Fruit fly (Drosophila melanogaster) whole organism, embryonic: ENCODE measurements around the gene Blos4.

Experiments used
- B-H2 ChIP-seq: fragments of 200-800 bp; sonication (Bioruptor generic); optimal IDR thresholded peaks from 2 replicates; lab custom pipeline; 2018; ENCODE audit warnings: missing biosample characterization, mild to moderate bottlenecking, missing genetic modification characterization
- Bgb ChIP-seq: fragments of 200-800 bp; sonication (Bioruptor generic); IDR thresholded peaks from 2 replicates; pipeline ENCODE4 v1.3.6; 2022; ENCODE audit warnings: missing biosample characterization, missing genetic modification characterization; ENCODE audit not compliant: partially characterized antibody
- BtbVII ChIP-seq: fragments of 200-800 bp; sonication (Bioruptor generic); optimal IDR thresholded peaks from 3 replicates; lab custom pipeline; 2017; ENCODE audit warnings: missing biosample characterization, mild to moderate bottlenecking, missing genetic modification characterization
- CG10147 ChIP-seq: fragments of 200-800 bp; sonication (Bioruptor generic); optimal IDR thresholded peaks from 2 replicates; lab custom pipeline; 2019; ENCODE audit warnings: missing biosample characterization, mild to moderate bottlenecking, missing genetic modification characterization, moderate library complexity
- CG1024 ChIP-seq: fragments of 200-800 bp; sonication (Bioruptor generic); IDR thresholded peaks from 2 replicates; pipeline ENCODE4 v1.3.6; 2022; ENCODE audit warnings: missing biosample characterization, missing genetic modification characterization
- CG10959 ChIP-seq: fragments of 200-800 bp; sonication (Bioruptor generic); IDR thresholded peaks from 2 replicates; pipeline ENCODE4 v1.3.6; 2022; ENCODE audit warnings: missing biosample characterization, missing genetic modification characterization
- CG12236 ChIP-seq: fragments of 200-800 bp; sonication (Bioruptor generic); optimal IDR thresholded peaks from 2 replicates; lab custom pipeline; 2016; ENCODE audit warnings: missing biosample characterization, missing genetic modification characterization
- CG12391 ChIP-seq: fragments of 200-800 bp; sonication (Bioruptor generic); optimal IDR thresholded peaks from 3 replicates; lab custom pipeline; 2018; ENCODE audit warnings: missing biosample characterization, mild to moderate bottlenecking, missing genetic modification characterization, moderate library complexity
- CG13287 ChIP-seq: fragments of 200-800 bp; sonication (Bioruptor generic); IDR thresholded peaks from 2 replicates; pipeline ENCODE4 v1.3.6; 2022; ENCODE audit warnings: missing biosample characterization, missing genetic modification characterization; ENCODE audit not compliant: partially characterized antibody
- CG13296 ChIP-seq: fragments of 200-800 bp; sonication (Bioruptor generic); optimal IDR thresholded peaks from 3 replicates; lab custom pipeline; 2018; ENCODE audit warnings: missing biosample characterization, mild to moderate bottlenecking, missing genetic modification characterization
- CG14050 ChIP-seq: fragments of 200-800 bp; sonication (Bioruptor generic); IDR thresholded peaks from 3 replicates; pipeline ENCODE4 v1.3.6; 2022; ENCODE audit warnings: missing biosample characterization, missing genetic modification characterization
- CG14441 ChIP-seq: fragments of 200-800 bp; sonication (Bioruptor generic); IDR thresholded peaks from 2 replicates; pipeline ENCODE4 v1.3.6; 2022; ENCODE audit warnings: missing biosample characterization, missing genetic modification characterization
- CG14965 ChIP-seq: fragments of 200-800 bp; sonication (Bioruptor generic); optimal IDR thresholded peaks from 2 replicates; lab custom pipeline; 2016; ENCODE audit warnings: missing biosample characterization, missing genetic modification characterization, borderline replicate concordance
- CG1602 ChIP-seq: fragments of 200-800 bp; sonication (Bioruptor generic); optimal IDR thresholded peaks from 3 replicates; lab custom pipeline; 2016; ENCODE audit warnings: missing biosample characterization, missing genetic modification characterization
- CG18619 ChIP-seq: fragments of 200-800 bp; sonication (Bioruptor generic); optimal IDR thresholded peaks from 3 replicates; lab custom pipeline; 2017; ENCODE audit warnings: missing biosample characterization, mild to moderate bottlenecking, missing genetic modification characterization
- CG2678 ChIP-seq: fragments of 200-800 bp; sonication (Bioruptor generic); optimal IDR thresholded peaks from 3 replicates; lab custom pipeline; 2019; ENCODE audit warnings: missing biosample characterization, mild to moderate bottlenecking, missing genetic modification characterization, moderate library complexity
- CG34224 ChIP-seq: fragments of 200-800 bp; sonication (Bioruptor generic); IDR thresholded peaks from 3 replicates; pipeline ENCODE4 v1.3.6; 2022; ENCODE audit warnings: missing biosample characterization, missing genetic modification characterization; ENCODE audit not compliant: partially characterized antibody
- CG3847 ChIP-seq: fragments of 200-800 bp; sonication (Bioruptor generic); IDR thresholded peaks from 2 replicates; pipeline ENCODE4 v1.3.6; 2022; ENCODE audit warnings: missing biosample characterization, missing genetic modification characterization
- CG4820 ChIP-seq: fragments of 200-800 bp; sonication (Bioruptor generic); optimal IDR thresholded peaks from 3 replicates; lab custom pipeline; 2016; ENCODE audit warnings: missing biosample characterization, missing genetic modification characterization
- CG6272 ChIP-seq: fragments of 200-800 bp; sonication (Bioruptor generic); IDR thresholded peaks from 2 replicates; pipeline ENCODE4 v1.3.6; 2022; ENCODE audit warnings: missing biosample characterization, missing genetic modification characterization
- CG9797 ChIP-seq: fragments of 200-800 bp; sonication (Bioruptor generic); optimal IDR thresholded peaks from 3 replicates; lab custom pipeline; 2018; ENCODE audit warnings: missing biosample characterization, mild to moderate bottlenecking, missing genetic modification characterization
- CG9932 ChIP-seq: fragments of 200-800 bp; sonication (Bioruptor generic); IDR thresholded peaks from 2 replicates; pipeline ENCODE4 v1.3.6; 2022; ENCODE audit warnings: missing biosample characterization, missing genetic modification characterization
- Camta ChIP-seq: fragments of 200-800 bp; sonication (Bioruptor generic); optimal IDR thresholded peaks from 2 replicates; lab custom pipeline; 2016; ENCODE audit warnings: missing biosample characterization, missing genetic modification characterization
- D ChIP-seq, 2 experiments: fragments of 200-800 bp in 1 of 2; fragments of >200 bp in 1 of 2; sonication (Bioruptor generic) in 1 of 2; optimal IDR thresholded peaks; 2 replicates in 1 of 2; 3 replicates in 1 of 2; lab custom pipeline; 2017; ENCODE audit warnings: mild to moderate bottlenecking in 1 of 2, missing biosample characterization in 1 of 2, missing genetic modification characterization in 1 of 2, missing genetic modification reagents in 1 of 2
- D19A ChIP-seq: fragments of 200-800 bp; optimal IDR thresholded peaks from 3 replicates; lab custom pipeline; 2019; ENCODE audit warnings: missing biosample characterization, mild to moderate bottlenecking, missing genetic modification characterization, moderate library complexity
- Dek ChIP-seq: fragments of 200-800 bp; sonication (Bioruptor generic); optimal IDR thresholded peaks from 3 replicates; lab custom pipeline; 2019; ENCODE audit warnings: missing biosample characterization, mild to moderate bottlenecking, missing genetic modification characterization, moderate library complexity
- Doc3 ChIP-seq: fragments of 200-800 bp; sonication (Bioruptor generic); IDR thresholded peaks from 3 replicates; pipeline ENCODE4 v1.3.6; 2022; ENCODE audit warnings: missing biosample characterization, missing genetic modification characterization; ENCODE audit not compliant: partially characterized antibody
- Fer1 ChIP-seq: fragments of 200-800 bp; sonication (Bioruptor generic); optimal IDR thresholded peaks from 2 replicates; lab custom pipeline; 2017; ENCODE audit warnings: missing biosample characterization, mild to moderate bottlenecking, missing genetic modification characterization
- Hmx ChIP-seq: fragments of 200-800 bp; sonication (Bioruptor generic); optimal IDR thresholded peaks from 2 replicates; lab custom pipeline; 2016; ENCODE audit warnings: missing biosample characterization, missing genetic modification characterization
- Hsf ChIP-seq: fragments of 200-800 bp; sonication (Bioruptor generic); optimal IDR thresholded peaks from 3 replicates; lab custom pipeline; 2016; ENCODE audit warnings: missing biosample characterization, missing genetic modification characterization
- Lim3 ChIP-seq: fragments of 200-800 bp; sonication (Bioruptor generic); IDR thresholded peaks from 2 replicates; pipeline ENCODE4 v1.3.6; 2022; ENCODE audit warnings: missing biosample characterization, missing genetic modification characterization
- Med ChIP-seq: fragments of 200-800 bp; sonication (Bioruptor generic); peaks from one replicate; lab custom pipeline; 2016; ENCODE audit warnings: missing biosample characterization, missing genetic modification characterization, mild to moderate bottlenecking, inconsistent platforms, moderate library complexity
- Xrp1 ChIP-seq: fragments of 200-800 bp; sonication (Bioruptor generic); IDR thresholded peaks from 2 replicates; pipeline ENCODE4 v1.3.6; 2022; ENCODE audit warnings: missing biosample characterization, missing genetic modification characterization
- ac ChIP-seq: fragments of 200-800 bp; sonication (Bioruptor generic); optimal IDR thresholded peaks from 3 replicates; lab custom pipeline; 2017; ENCODE audit warnings: missing biosample characterization, mild to moderate bottlenecking, missing genetic modification characterization
- ash1 ChIP-seq: fragments of 200-800 bp; sonication (Bioruptor generic); optimal IDR thresholded peaks from 2 replicates; lab custom pipeline; 2018; ENCODE audit warnings: missing biosample characterization, mild to moderate bottlenecking, missing genetic modification characterization
- crol ChIP-seq: fragments of 200-800 bp; sonication (Bioruptor generic); IDR thresholded peaks from 2 replicates; pipeline ENCODE4 v1.3.6; 2022; ENCODE audit warnings: missing biosample characterization, missing genetic modification characterization
- dan ChIP-seq: fragments of 200-800 bp; sonication (Bioruptor generic); IDR thresholded peaks from 2 replicates; pipeline ENCODE4 v1.3.6; 2022; ENCODE audit warnings: missing biosample characterization, missing genetic modification characterization
- eve ChIP-seq, 2 experiments: fragments of >200 bp; optimal IDR thresholded peaks; 2 replicates each; lab custom pipeline; 2017; ENCODE audit warnings: missing biosample characterization in 2 of 2, missing genetic modification characterization in 2 of 2
- fd64A ChIP-seq: fragments of 200-800 bp; sonication (Bioruptor generic); optimal IDR thresholded peaks from 3 replicates; lab custom pipeline; 2018; ENCODE audit warnings: missing biosample characterization, mild to moderate bottlenecking, missing genetic modification characterization
- gem ChIP-seq: fragments of 200-800 bp; sonication (Bioruptor generic); optimal IDR thresholded peaks from 2 replicates; lab custom pipeline; 2019; ENCODE audit warnings: missing biosample characterization, mild to moderate bottlenecking, missing genetic modification characterization, moderate library complexity
- gsb-n ChIP-seq: fragments of 200-800 bp; sonication (Bioruptor generic); optimal IDR thresholded peaks from 3 replicates; lab custom pipeline; 2018; ENCODE audit warnings: missing biosample characterization, mild to moderate bottlenecking, missing genetic modification characterization
- ind ChIP-seq: fragments of 200-800 bp; sonication (Bioruptor generic); optimal IDR thresholded peaks from 3 replicates; lab custom pipeline; 2016; ENCODE audit warnings: missing biosample characterization, missing genetic modification characterization
- lmd ChIP-seq: fragments of 200-800 bp; sonication (Bioruptor generic); IDR thresholded peaks from 2 replicates; pipeline ENCODE4 v1.3.6; 2022; ENCODE audit warnings: missing biosample characterization, missing genetic modification characterization
- repo ChIP-seq: fragments of 200-800 bp; sonication (Bioruptor generic); optimal IDR thresholded peaks from 2 replicates; lab custom pipeline; 2016; ENCODE audit warnings: missing biosample characterization, missing genetic modification characterization
- sd ChIP-seq: fragments of 200-800 bp; sonication (Bioruptor generic); optimal IDR thresholded peaks from 3 replicates; lab custom pipeline; 2018; ENCODE audit warnings: missing biosample characterization, mild to moderate bottlenecking, missing genetic modification characterization, moderate library complexity
- sens-2 ChIP-seq: fragments of 200-800 bp; sonication (Bioruptor generic); IDR thresholded peaks from 2 replicates; pipeline ENCODE4 v1.3.6; 2022; ENCODE audit warnings: missing biosample characterization, missing genetic modification characterization
- vnd ChIP-seq: fragments of 200-800 bp; sonication (Bioruptor generic); IDR thresholded peaks from 3 replicates; pipeline ENCODE4 v1.3.6; 2022; ENCODE audit warnings: missing biosample characterization, missing genetic modification characterization; ENCODE audit not compliant: partially characterized antibody
- zf30C ChIP-seq: fragments of 200-800 bp; sonication (Bioruptor generic); optimal IDR thresholded peaks from 3 replicates; lab custom pipeline; 2018; ENCODE audit warnings: missing biosample characterization, mild to moderate bottlenecking, missing genetic modification characterization

Gene Blos4

dm6 chr3L:10861657-10862543, 17.0 kb upstream of the Blos4 start (continued):
- peak; percentile 32 for TF ChIP-seq BtbVII
- TF ChIP-seq CG14050 (GFP tag; lab: Robert Waterston, UW), result no peak
- TF ChIP-seq fd64A (GFP tag; lab: Kevin White, UChicago), result no peak
- TF ChIP-seq CG14965 (GFP tag; lab: Kevin White, UChicago), result no peak
- peak; percentile 20; the same call in 1 of the 2 replicates for TF ChIP-seq lmd (GFP tag; lab: Robert Waterston, UW)
- no peak for TF ChIP-seq CG10959 (GFP tag; lab: Robert Waterston, UW)
- TF ChIP-seq Doc3 (GFP tag; lab: Robert Waterston, UW), result no peak
- TF ChIP-seq CG13287 (GFP tag; lab: Robert Waterston, UW), result no peak
- peak; percentile 10 for TF ChIP-seq gem (tag; lab: Kevin White, UChicago)
- TF ChIP-seq CG12391 (tag; lab: Kevin White, UChicago), result no peak
- TF ChIP-seq crol (GFP tag; lab: Robert Waterston, UW), result 0 out of 2 replicates have a peak, but pooled peaks have one; percentile 7
- peak; percentile 19; the same call in 1 of the 2 replicates for TF ChIP-seq Xrp1 (GFP tag; lab: Robert Waterston, UW)
- TF ChIP-seq sens-2 (GFP tag; lab: Robert Waterston, UW), result no peak
- TF ChIP-seq Hsf (GFP tag; lab: Kevin White, UChicago), result no peak
- no peak for TF ChIP-seq D (optimal IDR thresholded peaks at IDR 0.05; lab: Kevin White, UChicago)
- no peak for TF ChIP-seq D (GFP tag; optimal IDR thresholded peaks at IDR 0.05; lab: Kevin White, UChicago)
- TF ChIP-seq CG6272 (GFP tag; lab: Robert Waterston, UW), result no peak
- no peak for TF ChIP-seq repo (GFP tag; lab: Kevin White, UChicago)
- peak; percentile 1 for TF ChIP-seq CG2678 (tag; lab: Kevin White, UChicago)
- no peak for TF ChIP-seq CG34224 (GFP tag; lab: Robert Waterston, UW)
- no peak for TF ChIP-seq B-H2
- no peak for TF ChIP-seq Bgb
- no peak for TF ChIP-seq sd (tag; lab: Kevin White, UChicago)
- TF ChIP-seq ash1, result no peak
- TF ChIP-seq ac (GFP tag; lab: Kevin White, UChicago), result no peak
- peak; percentile 80 for TF ChIP-seq Med
- no peak for TF ChIP-seq CG12236
- no peak for TF ChIP-seq D19A (tag; lab: Kevin White, UChicago)
- no peak for TF ChIP-seq Camta (GFP tag; lab: Kevin White, UChicago)
- TF ChIP-seq zf30C (GFP tag; lab: Kevin White, UChicago), result no peak
- no peak for TF ChIP-seq Dek
- TF ChIP-seq eve (GFP tag; optimal IDR thresholded peaks at IDR 0.05; lab: Kevin White, UChicago), result no peak
- no peak for TF ChIP-seq CG14441 (GFP tag; lab: Robert Waterston, UW)
- no peak for TF ChIP-seq CG9797 (GFP tag; lab: Kevin White, UChicago)
- no peak for TF ChIP-seq Lim3 (GFP tag; lab: Robert Waterston, UW)
- TF ChIP-seq CG18619, result peak; percentile 27
- TF ChIP-seq gsb-n, result peak; percentile 83
- no peak for TF ChIP-seq CG13296
- TF ChIP-seq CG1602 (GFP tag; lab: Kevin White, UChicago), result no peak
- peak; percentile 19; the same call in 1 of the 2 replicates for TF ChIP-seq CG3847 (GFP tag; lab: Robert Waterston, UW)
- 0 out of 3 replicates have a peak, but pooled peaks have one; percentile 22 for TF ChIP-seq vnd (GFP tag; lab: Robert Waterston, UW)
- TF ChIP-seq Hmx, result no peak
- TF ChIP-seq CG4820 (GFP tag; lab: Kevin White, UChicago), result no peak
- TF ChIP-seq ind (GFP tag; lab: Kevin White, UChicago), result peak; percentile 2
- TF ChIP-seq dan (GFP tag; lab: Robert Waterston, UW), result no peak
- no peak for TF ChIP-seq CG10147
- TF ChIP-seq Fer1 (GFP tag; lab: Kevin White, UChicago), result peak; percentile 10
- TF ChIP-seq CG1024, result no peak
- TF ChIP-seq CG9932, result 0 out of 2 replicates have a peak, but pooled peaks have one; percentile 14
